Fruit fly (Drosophila melanogaster) whole organism, wandering third instar larva: ENCODE data around the gene CG9391.

Source experiments
- OdsH ChIP-seq: fragments of 200-800 bp; sonication (Bioruptor generic); optimal IDR thresholded peaks from 2 replicates; lab custom pipeline; 2016; ENCODE audit warnings: missing biosample characterization, mild to moderate bottlenecking, missing genetic modification characterization
- brk ChIP-seq: fragments of 200-800 bp; sonication (Bioruptor generic); optimal IDR thresholded peaks from 2 replicates; lab custom pipeline; 2016; ENCODE audit warnings: missing biosample characterization, mild to moderate bottlenecking, missing genetic modification characterization

DNA sequence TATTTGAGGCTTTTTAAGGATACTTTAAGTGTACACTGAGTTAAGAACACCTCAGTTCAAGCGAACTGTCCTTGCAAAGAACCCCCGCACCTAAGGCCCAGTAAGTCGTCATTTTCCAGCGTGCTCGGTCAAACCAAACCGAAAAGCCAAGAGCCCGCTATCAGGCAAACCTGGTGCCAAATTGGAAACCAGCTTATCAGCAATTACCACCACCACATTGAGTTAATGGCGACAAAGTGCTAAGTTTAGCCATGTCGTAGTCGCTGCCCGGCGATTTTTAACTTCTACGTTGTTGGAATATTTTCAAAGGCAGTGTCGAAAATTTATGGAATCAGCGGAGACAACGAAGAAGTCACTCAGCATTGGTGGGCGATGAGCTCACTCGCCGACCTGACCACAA, 14.6 kb upstream of the CG9391 start:
- TF ChIP-seq brk (GFP tag; lab: Kevin White, UChicago) (no peak), OdsH (GFP tag; lab: Kevin White, UChicago) (no peak)
